Fruit fly (Drosophila melanogaster) Kc167 (cell line): ENCODE data around the gene aurB.

Source experiments
- Myc ChIP-seq: fragments of >200 bp; optimal IDR thresholded peaks from 2 replicates; lab custom pipeline; 2017; ENCODE audit warnings: missing external identifiers
- Sin3A ChIP-seq: fragments of >200 bp; optimal IDR thresholded peaks from 2 replicates; lab custom pipeline; 2018; ENCODE audit warnings: missing external identifiers
- h ChIP-seq: fragments of >200 bp; optimal IDR thresholded peaks from 3 replicates; lab custom pipeline; 2018; ENCODE audit warnings: missing external identifiers
- insv ChIP-seq: fragments of >200 bp; optimal IDR thresholded peaks from 3 replicates; lab custom pipeline; 2018; ENCODE audit warnings: missing external identifiers
- psq ChIP-seq: fragments of >200 bp; optimal IDR thresholded peaks from 2 replicates; lab custom pipeline; 2017; ENCODE audit warnings: missing external identifiers
- ttk ChIP-seq: sonication (Bioruptor generic); optimal IDR thresholded peaks from 2 replicates; lab custom pipeline; 2017; ENCODE audit warnings: missing external identifiers

- TF ChIP-seq insv (lab: Kevin White, UChicago), result no peak
- TF ChIP-seq Myc (lab: Kevin White, UChicago), result no peak
- no peak for TF ChIP-seq ttk (lab: Kevin White, UChicago)
- TF ChIP-seq h (lab: Kevin White, UChicago), result no peak
- TF ChIP-seq psq (lab: Kevin White, UChicago), result no peak
- no peak for TF ChIP-seq Sin3A
These were observed 16.3 kb downstream of the aurB start for dm6 chr2L:10841619-10842018.
